Worm (Caenorhabditis elegans) whole organism, L3 larva: ENCODE data around the gene Y53F4B.24.

Experiments
- ama-1 ChIP-seq: fragments of 150-350 bp; optimal IDR thresholded peaks from 2 replicates; lab custom pipeline; 2018
- nhr-77 ChIP-seq: fragments of 150-350 bp; optimal IDR thresholded peaks from 2 replicates; lab custom pipeline; 2014; ENCODE audit warnings: missing biosample characterization, missing genetic modification characterization
- snpc-4 ChIP-seq: fragments of 150-350 bp; optimal IDR thresholded peaks from 2 replicates; lab custom pipeline; 2014; ENCODE audit warnings: missing biosample characterization, missing genetic modification characterization

ce11 chrII:15165681-15166235 is 31.5 kb upstream of the Y53F4B.24 start, which contains the start of gene gst-27:
- peak; percentile 77 for TF ChIP-seq snpc-4 (tag; lab: Kevin White, UChicago)
- peak; percentile 49 for TF ChIP-seq nhr-77 (tag; lab: Kevin White, UChicago)
- TF ChIP-seq ama-1 = peak; percentile 36
